Worm (Caenorhabditis elegans) whole organism, young adult: ENCODE data around the gene C14B1.12.

ENCODE experiments used
- F57C9.4 ChIP-seq: sonication (generic microtip); optimal IDR thresholded peaks from 2 replicates; lab custom pipeline; 2017; ENCODE audit warnings: mild to moderate bottlenecking, missing genetic modification characterization, missing compliant biosample characterization
- Y79H2A.3 ChIP-seq: fragments of 200-800 bp; sonication (Bioruptor generic); conservative IDR thresholded peaks from 2 replicates; pipeline ENCODE4 v1.3.6; 2022; ENCODE audit warnings: missing genetic modification reagents, missing genetic modification characterization, missing compliant biosample characterization
- gei-17 ChIP-seq: fragments of 200-800 bp; sonication (Bioruptor generic); optimal IDR thresholded peaks from 2 replicates; lab custom pipeline; 2018; ENCODE audit warnings: mild to moderate bottlenecking, missing genetic modification characterization, missing compliant biosample characterization
- him-1 ChIP-seq: sonication (generic microtip); optimal IDR thresholded peaks from 2 replicates; lab custom pipeline; 2016; ENCODE audit warnings: missing genotype, missing genetic modification reagents, missing genetic modification characterization, missing compliant biosample characterization
- hmg-1.2 ChIP-seq: fragments of 200-800 bp; sonication (Bioruptor generic); IDR thresholded peaks from 2 replicates; pipeline ENCODE4 v1.3.6; 2022; ENCODE audit warnings: missing genetic modification reagents, missing genetic modification characterization, missing compliant biosample characterization
- sptf-2 ChIP-seq: fragments of 200-800 bp; sonication (Bioruptor generic); optimal IDR thresholded peaks from 2 replicates; lab custom pipeline; 2018; ENCODE audit warnings: mild to moderate bottlenecking, missing genetic modification characterization, missing compliant biosample characterization
- tbx-9 ChIP-seq: sonication (generic microtip); optimal IDR thresholded peaks from 2 replicates; lab custom pipeline; 2016; ENCODE audit warnings: borderline replicate concordance, missing genetic modification characterization, inconsistent platforms, missing compliant biosample characterization
- unc-62 ChIP-seq: fragments of 150-350 bp; optimal IDR thresholded peaks from 2 replicates; lab custom pipeline; 2014; ENCODE audit warnings: missing biosample characterization, missing genetic modification reagents, missing genetic modification characterization

ce11 chrIII:3716073-3716659 lies 8.6 kb downstream of the C14B1.12 start:
- TF ChIP-seq Y79H2A.3 (GFP tag; lab: Robert Waterston, UW), result no peak
- no peak for TF ChIP-seq unc-62 (GFP tag; lab: Kevin White, UChicago)
- no peak for TF ChIP-seq tbx-9 (tag; lab: Kevin White, UChicago)
- TF ChIP-seq gei-17, result no peak
- TF ChIP-seq hmg-1.2, result no peak
- TF ChIP-seq sptf-2, result no peak
- TF ChIP-seq him-1 (tag; lab: Kevin White, UChicago), result no peak
- no peak for TF ChIP-seq F57C9.4 (tag; lab: Kevin White, UChicago)
